Worm (Caenorhabditis elegans) whole organism, late embryonic: ENCODE measurements around the gene ZK896.5.

Experiments
- K02D7.2 ChIP-seq: sonication (generic microtip); optimal IDR thresholded peaks from 2 replicates; lab custom pipeline; 2017; ENCODE audit warnings: mild to moderate bottlenecking, missing genetic modification characterization, missing compliant biosample characterization
- fax-1 ChIP-seq: sonication (generic microtip); optimal IDR thresholded peaks from 2 replicates; lab custom pipeline; 2016; ENCODE audit warnings: missing genotype, missing genetic modification characterization, missing compliant biosample characterization
- tbx-7 ChIP-seq: sonication (generic microtip); optimal IDR thresholded peaks from 2 replicates; lab custom pipeline; 2016; ENCODE audit warnings: missing genotype, missing genetic modification characterization, missing compliant biosample characterization

DNA sequence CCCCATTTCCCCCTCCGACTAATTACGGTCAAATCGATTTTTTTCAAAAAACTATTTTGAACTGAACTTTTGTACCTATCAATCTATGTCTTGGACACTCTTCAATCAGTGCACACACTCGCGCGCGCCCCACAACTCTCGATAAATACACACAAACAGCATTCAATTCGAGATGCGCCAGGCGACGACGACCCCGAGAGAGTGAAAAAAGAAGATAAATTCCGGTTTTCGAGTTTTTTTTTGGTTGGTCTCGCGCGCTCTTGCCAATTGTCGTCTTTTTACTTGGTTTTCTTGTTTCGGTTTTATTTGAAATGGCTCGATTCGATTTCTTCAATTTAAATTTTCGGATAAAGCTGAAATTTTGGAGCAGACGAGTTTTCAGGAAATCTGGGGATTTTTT lies 39.1 kb downstream of the ZK896.5 start:
- no peak for TF ChIP-seq tbx-7 (tag; lab: Kevin White, UChicago)
- no peak for TF ChIP-seq K02D7.2 (tag; lab: Kevin White, UChicago)
- no peak for TF ChIP-seq fax-1 (tag; lab: Kevin White, UChicago)
